Fruit fly (Drosophila melanogaster): ENCODE data around the gene Noc1.

DNA sequence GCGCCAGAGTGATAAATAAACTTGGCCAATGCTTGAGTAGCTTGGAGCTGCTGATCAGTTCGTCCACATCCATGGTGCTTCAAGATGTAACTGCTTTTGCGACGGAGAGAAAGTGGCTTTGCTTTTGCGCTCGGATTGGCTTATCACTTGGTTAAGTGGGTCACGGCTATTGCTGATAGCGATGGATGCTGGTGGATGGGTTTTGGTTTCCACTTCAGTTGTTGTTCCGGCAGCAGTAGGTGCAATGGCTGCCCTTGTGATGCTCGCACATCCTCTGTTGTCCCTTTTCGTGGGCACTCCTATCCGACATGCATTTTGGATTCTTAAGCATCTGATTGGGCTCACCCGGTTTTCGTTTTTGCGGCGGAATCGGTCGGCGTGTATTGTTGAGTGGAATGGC lies 19.7 kb downstream of the Noc1 start:
- TF ChIP-seq Myc (optimal IDR thresholded peaks at IDR 0.05) (no peak), insv (optimal IDR thresholded peaks at IDR 0.05) (no peak), h (optimal IDR thresholded peaks at IDR 0.05) (no peak), ttk (optimal IDR thresholded peaks at IDR 0.05) (no peak), psq (optimal IDR thresholded peaks at IDR 0.05) (no peak), Sin3A (optimal IDR thresholded peaks at IDR 0.05) (no peak)
